Fruit fly (Drosophila melanogaster): ENCODE data around the gene CG14406.

The CG14406 gene

dm6 chrX:14897592-14897991 lies 13.1 kb downstream of the CG14406 start:
- TF ChIP-seq usp (GFP tag; optimal IDR thresholded peaks at IDR 0.05) (no peak), pan (optimal IDR thresholded peaks at IDR 0.05) (no peak), Dll (optimal IDR thresholded peaks at IDR 0.05) (no peak), psq (optimal IDR thresholded peaks at IDR 0.05) (no peak), EcR (GFP tag; optimal IDR thresholded peaks at IDR 0.05) (no peak), CG8478 (optimal IDR thresholded peaks at IDR 0.05) (no peak)

- TF ChIP-seq pan (optimal IDR thresholded peaks at IDR 0.05), result no peak
- no peak for TF ChIP-seq CG8478 (optimal IDR thresholded peaks at IDR 0.05)
- TF ChIP-seq EcR (GFP tag; optimal IDR thresholded peaks at IDR 0.05), result no peak
- no peak for TF ChIP-seq psq (optimal IDR thresholded peaks at IDR 0.05)
- TF ChIP-seq usp (GFP tag; optimal IDR thresholded peaks at IDR 0.05), result no peak
- TF ChIP-seq Dll (optimal IDR thresholded peaks at IDR 0.05), result no peak
These were observed 13.9 kb downstream of the CG14406 start, which contains the start of gene CG9514 for dm6 chrX:14896791-14897190. CG9514 (minus strand) TSS chrX:14896891.

dm6 chrX:14896310-14896709 lies 14.3 kb downstream of the CG14406 start:
- TF ChIP-seq CG8478 (optimal IDR thresholded peaks at IDR 0.05), result no peak
- TF ChIP-seq usp (GFP tag; optimal IDR thresholded peaks at IDR 0.05), result no peak
- TF ChIP-seq psq (optimal IDR thresholded peaks at IDR 0.05), result no peak
- TF ChIP-seq Dll (optimal IDR thresholded peaks at IDR 0.05), result no peak
- no peak for TF ChIP-seq pan (optimal IDR thresholded peaks at IDR 0.05)
- no peak for TF ChIP-seq EcR (GFP tag; optimal IDR thresholded peaks at IDR 0.05)

dm6 chrX:14893872-14894271 lies 16.8 kb downstream of the CG14406 start:
- TF ChIP-seq Dll (optimal IDR thresholded peaks at IDR 0.05) (no peak), psq (optimal IDR thresholded peaks at IDR 0.05) (no peak), CG8478 (optimal IDR thresholded peaks at IDR 0.05) (no peak), usp (GFP tag; optimal IDR thresholded peaks at IDR 0.05) (no peak), EcR (GFP tag; optimal IDR thresholded peaks at IDR 0.05) (no peak)

DNA sequence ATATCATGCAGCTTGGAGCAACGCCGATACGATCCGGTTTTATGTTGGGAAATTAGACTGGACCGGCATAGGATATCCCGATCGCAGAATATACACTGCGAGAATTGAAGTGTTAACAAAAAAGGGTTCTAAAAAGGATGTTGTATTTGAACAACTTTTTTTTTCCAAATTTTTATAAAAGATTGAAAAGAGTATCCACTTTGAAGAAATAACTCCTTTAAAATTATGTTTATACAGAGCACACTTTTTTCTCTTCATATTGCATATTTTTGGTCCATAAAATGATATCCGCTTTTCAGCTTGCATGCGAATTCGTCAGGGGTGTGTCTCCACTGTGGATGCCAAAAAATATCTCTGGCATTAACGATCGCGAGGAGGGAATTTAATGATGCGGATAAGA lies 18.3 kb downstream of the CG14406 start:
- TF ChIP-seq psq (optimal IDR thresholded peaks at IDR 0.05), result no peak
- no peak for TF ChIP-seq CG8478 (optimal IDR thresholded peaks at IDR 0.05)
- no peak for TF ChIP-seq pan (optimal IDR thresholded peaks at IDR 0.05)
- TF ChIP-seq EcR (GFP tag; optimal IDR thresholded peaks at IDR 0.05), result no peak
- no peak for TF ChIP-seq usp (GFP tag; optimal IDR thresholded peaks at IDR 0.05)
- TF ChIP-seq Dll (optimal IDR thresholded peaks at IDR 0.05), result no peak

DNA sequence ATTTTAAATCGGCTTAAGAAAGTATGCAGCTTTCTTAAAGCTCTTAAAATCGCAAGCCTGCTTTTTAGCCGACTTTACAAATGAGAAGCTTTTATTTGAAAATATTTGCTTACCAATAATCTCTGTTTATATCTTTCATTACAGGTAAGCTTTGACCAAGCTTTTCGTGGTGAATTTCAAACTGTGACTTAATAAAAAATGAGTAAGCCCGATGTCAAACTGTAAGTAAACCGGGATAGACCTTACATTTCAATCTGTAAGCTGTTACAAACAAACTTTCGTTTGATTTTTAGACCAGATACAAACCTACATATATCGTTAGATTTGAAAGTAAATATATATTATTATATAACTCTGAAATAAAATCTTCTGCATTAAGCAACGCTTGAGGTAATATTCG lies 25.1 kb downstream of the CG14406 start:
- TF ChIP-seq Dll (optimal IDR thresholded peaks at IDR 0.05) (no peak), EcR (GFP tag; optimal IDR thresholded peaks at IDR 0.05) (no peak), CG8478 (optimal IDR thresholded peaks at IDR 0.05) (no peak), usp (GFP tag; optimal IDR thresholded peaks at IDR 0.05) (no peak), pan (optimal IDR thresholded peaks at IDR 0.05) (no peak), psq (optimal IDR thresholded peaks at IDR 0.05) (no peak)

- TF ChIP-seq CG8478 (optimal IDR thresholded peaks at IDR 0.05) (no peak), Dll (optimal IDR thresholded peaks at IDR 0.05) (no peak), pan (optimal IDR thresholded peaks at IDR 0.05) (no peak), EcR (GFP tag; optimal IDR thresholded peaks at IDR 0.05) (no peak), psq (optimal IDR thresholded peaks at IDR 0.05) (no peak), usp (GFP tag; optimal IDR thresholded peaks at IDR 0.05) (no peak)
These were observed 26.7 kb downstream of the CG14406 start for dm6 chrX:14883993-14884392.

DNA sequence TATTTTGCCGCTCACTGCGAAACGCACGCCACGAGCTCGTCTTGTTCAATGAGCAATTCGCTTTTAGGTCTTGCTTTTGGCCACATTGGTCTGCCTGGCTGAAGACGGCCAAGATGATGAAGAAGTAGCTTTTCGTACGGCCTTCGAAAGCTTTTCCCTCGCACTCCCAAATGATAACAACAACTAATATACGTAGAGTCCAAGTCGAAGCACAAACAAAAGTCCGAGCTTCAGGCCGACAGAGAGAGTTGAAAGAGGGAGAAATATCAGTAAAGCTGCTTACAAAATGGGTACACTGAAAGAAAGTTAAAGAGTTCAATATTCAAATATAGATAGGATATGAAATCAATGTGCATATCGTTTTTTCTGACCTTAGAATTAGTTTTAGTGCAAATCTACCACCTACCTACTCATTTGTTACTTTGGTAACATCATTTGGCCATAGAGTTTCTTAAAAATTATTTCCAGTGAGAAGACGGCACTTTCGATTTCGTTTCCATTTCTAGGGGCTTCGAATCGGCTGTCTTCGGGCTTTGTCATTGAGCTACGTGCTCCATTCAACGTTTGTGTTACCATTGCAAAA lies 28.0 kb downstream of the CG14406 start, which contains the start of the genes CG45064 and CG45065:
TSS of gene CG45064 (minus strand) at position 51 of the 583 bp plus-strand sequence.
TSS of gene CG45065 (minus strand) at position 51 of the 583 bp plus-strand sequence.
- TF ChIP-seq usp (GFP tag; optimal IDR thresholded peaks at IDR 0.05) (no peak), pan (optimal IDR thresholded peaks at IDR 0.05) (no peak), Dll (optimal IDR thresholded peaks at IDR 0.05) (no peak), CG8478 (optimal IDR thresholded peaks at IDR 0.05) (no peak), EcR (GFP tag; optimal IDR thresholded peaks at IDR 0.05) (no peak), psq (optimal IDR thresholded peaks at IDR 0.05) (no peak)

DNA sequence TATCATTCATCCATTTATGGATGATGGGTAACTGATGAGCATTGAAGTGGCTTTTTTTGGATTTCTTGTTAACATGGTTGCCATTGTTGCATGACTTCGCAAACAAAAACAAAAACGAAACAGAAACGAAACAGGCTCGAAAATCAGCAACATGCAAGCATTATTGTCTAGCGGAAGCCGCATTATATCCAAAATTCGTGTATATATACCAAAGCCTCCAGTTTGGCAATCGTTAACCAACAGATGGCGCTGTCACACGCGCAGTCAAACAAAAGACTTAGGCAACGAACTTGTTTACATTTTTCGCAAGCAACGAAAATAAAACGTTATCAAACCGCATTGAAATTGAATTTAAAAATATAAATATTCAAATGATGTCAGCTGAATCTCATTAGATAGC lies 31.7 kb downstream of the CG14406 start:
- TF ChIP-seq psq (optimal IDR thresholded peaks at IDR 0.05) (no peak), pan (optimal IDR thresholded peaks at IDR 0.05) (no peak)

dm6 chrX:14871028-14871427 lies 39.6 kb downstream of the CG14406 start, which contains the start of gene CG9518:
CG9518 (minus strand) TSS chrX:14871181.
- TF ChIP-seq psq (optimal IDR thresholded peaks at IDR 0.05), result no peak
- TF ChIP-seq CG8478 (optimal IDR thresholded peaks at IDR 0.05), result no peak
- TF ChIP-seq EcR (GFP tag; optimal IDR thresholded peaks at IDR 0.05), result no peak
- TF ChIP-seq Dll (optimal IDR thresholded peaks at IDR 0.05), result no peak
- no peak for TF ChIP-seq pan (optimal IDR thresholded peaks at IDR 0.05)
- no peak for TF ChIP-seq usp (GFP tag; optimal IDR thresholded peaks at IDR 0.05)

dm6 chrX:14868414-14868813 lies 42.2 kb downstream of the CG14406 start:
- TF ChIP-seq pan (optimal IDR thresholded peaks at IDR 0.05) (no peak), psq (optimal IDR thresholded peaks at IDR 0.05) (no peak)

- TF ChIP-seq pan (optimal IDR thresholded peaks at IDR 0.05), result no peak
- TF ChIP-seq psq (optimal IDR thresholded peaks at IDR 0.05), result no peak
- no peak for TF ChIP-seq Dll (optimal IDR thresholded peaks at IDR 0.05)
- TF ChIP-seq CG8478 (optimal IDR thresholded peaks at IDR 0.05), result no peak
These were observed 43.7 kb downstream of the CG14406 start for dm6 chrX:14866911-14867310.

- TF ChIP-seq CG8478 (optimal IDR thresholded peaks at IDR 0.05), result no peak
- TF ChIP-seq usp (GFP tag; optimal IDR thresholded peaks at IDR 0.05), result no peak
- TF ChIP-seq psq (optimal IDR thresholded peaks at IDR 0.05), result no peak
- no peak for TF ChIP-seq EcR (GFP tag; optimal IDR thresholded peaks at IDR 0.05)
- TF ChIP-seq pan (optimal IDR thresholded peaks at IDR 0.05), result no peak
- TF ChIP-seq Dll (optimal IDR thresholded peaks at IDR 0.05), result no peak
These were observed 48.2 kb downstream of the CG14406 start for dm6 chrX:14862494-14862893.

All from whole organism.